Worm (Caenorhabditis elegans) whole organism, L4 larva: ENCODE data around the gene cpr-9.

Experiments used
- D1046.2 ChIP-seq: fragments of 200-800 bp; sonication (Bioruptor generic); IDR thresholded peaks from 2 replicates; pipeline ENCODE4 v1.3.6; 2022; ENCODE audit warnings: missing genetic modification characterization, missing compliant biosample characterization
- F10B5.3 ChIP-seq: sonication (generic microtip); optimal IDR thresholded peaks from 2 replicates; lab custom pipeline; 2016; ENCODE audit warnings: mild to moderate bottlenecking, missing genetic modification characterization, missing compliant biosample characterization
- F44E2.7 ChIP-seq: fragments of 200-800 bp; sonication (Bioruptor generic); IDR thresholded peaks from 2 replicates; pipeline ENCODE4 v2.1.2; 2022; ENCODE audit warnings: missing genetic modification characterization, missing compliant biosample characterization
- T20F7.1 ChIP-seq: fragments of 200-800 bp; sonication (Bioruptor generic); optimal IDR thresholded peaks from 2 replicates; lab custom pipeline; 2018; ENCODE audit warnings: mild to moderate bottlenecking, missing genetic modification characterization, missing compliant biosample characterization
- Y105C5A.15 ChIP-seq: fragments of 200-800 bp; sonication (Bioruptor generic); IDR thresholded peaks from 2 replicates; pipeline ENCODE4 v1.3.6; 2022; ENCODE audit warnings: missing genetic modification characterization, missing compliant biosample characterization
- Y5F2A.4 ChIP-seq: fragments of 200-800 bp; sonication (Bioruptor generic); optimal IDR thresholded peaks from 2 replicates; lab custom pipeline; 2018; ENCODE audit warnings: mild to moderate bottlenecking, missing genetic modification characterization, missing compliant biosample characterization
- ZK546.5 ChIP-seq, 2 experiments: sonication (generic microtip); optimal IDR thresholded peaks; 2 replicates each; lab custom pipeline; 2017; ENCODE audit warnings: missing biosample characterization in 2 of 2, missing genetic modification characterization in 2 of 2
- attf-4 ChIP-seq: sonication (generic microtip); optimal IDR thresholded peaks from 3 replicates; lab custom pipeline; 2017; ENCODE audit warnings: missing biosample characterization, missing genetic modification characterization
- ceh-28 ChIP-seq: fragments of 150-350 bp; optimal IDR thresholded peaks from 2 replicates; lab custom pipeline; 2014; ENCODE audit warnings: missing biosample characterization, missing genetic modification reagents, missing genetic modification characterization
- ceh-32 ChIP-seq: sonication (generic microtip); optimal IDR thresholded peaks from 2 replicates; lab custom pipeline; 2016; ENCODE audit warnings: mild to moderate bottlenecking, missing genetic modification characterization, missing compliant biosample characterization; ENCODE audit not compliant: poor library complexity
- ceh-44 ChIP-seq: fragments of 200-800 bp; sonication (Bioruptor generic); IDR thresholded peaks from 2 replicates; pipeline ENCODE4 v1.3.6; 2022; ENCODE audit warnings: missing genetic modification reagents, missing genetic modification characterization, missing compliant biosample characterization
- ceh-82 ChIP-seq: sonication (generic microtip); optimal IDR thresholded peaks from 2 replicates; lab custom pipeline; 2017; ENCODE audit warnings: missing biosample characterization, missing genetic modification characterization
- ces-1 ChIP-seq: fragments of 150-350 bp; sonication (generic microtip); optimal IDR thresholded peaks from 4 replicates; lab custom pipeline; 2014; ENCODE audit warnings: missing biosample characterization, missing genetic modification reagents, missing genetic modification characterization
- cey-2 ChIP-seq: sonication (generic microtip); optimal IDR thresholded peaks from 3 replicates; lab custom pipeline; 2017; ENCODE audit warnings: missing genetic modification characterization, mild to moderate bottlenecking, missing compliant biosample characterization, antibody characterized with exemption, borderline replicate concordance; ENCODE audit not compliant: insufficient read depth
- ctbp-1 ChIP-seq: fragments of 200-800 bp; sonication (Bioruptor generic); IDR thresholded peaks from 2 replicates; pipeline ENCODE4 v1.3.6; 2022; ENCODE audit warnings: missing genetic modification reagents, missing genetic modification characterization, missing compliant biosample characterization
- daf-12 ChIP-seq: fragments of 150-350 bp; optimal IDR thresholded peaks from 2 replicates; lab custom pipeline; 2014; ENCODE audit warnings: missing biosample characterization, missing genetic modification reagents, missing genetic modification characterization
- daf-16 ChIP-seq, 3 experiments: sonication (generic microtip); optimal IDR thresholded peaks; 2 replicates each; lab custom pipeline; 2016 to 2017; ENCODE audit warnings: missing genetic modification characterization in 3 of 3, missing genetic modification reagents in 3 of 3, mild to moderate bottlenecking in 2 of 3, missing compliant biosample characterization in 2 of 3, missing biosample characterization in 1 of 3, moderate library complexity in 1 of 3
- dmd-8 ChIP-seq: fragments of 200-800 bp; sonication (Bioruptor generic); IDR thresholded peaks from 2 replicates; pipeline ENCODE4 v1.3.6; 2022; ENCODE audit warnings: missing genetic modification characterization, missing compliant biosample characterization
- dpl-1 ChIP-seq: fragments of 150-350 bp; optimal IDR thresholded peaks from 2 replicates; lab custom pipeline; 2014; ENCODE audit warnings: missing biosample characterization, missing genetic modification reagents, missing genetic modification characterization
- egl-27 ChIP-seq: sonication (generic microtip); optimal IDR thresholded peaks from 3 replicates; lab custom pipeline; 2017; ENCODE audit warnings: missing biosample characterization, missing genetic modification reagents, missing genetic modification characterization
- hif-1 ChIP-seq, 2 experiments: sonication (generic microtip); optimal IDR thresholded peaks; 2 replicates each; lab custom pipeline; 2016 to 2017; ENCODE audit warnings: missing compliant biosample characterization in 2 of 2, missing genetic modification characterization in 2 of 2, missing genetic modification reagents in 2 of 2, missing genotype in 2 of 2, mild to moderate bottlenecking in 1 of 2
- hlh-11 ChIP-seq: fragments of 200-800 bp; sonication (Bioruptor generic); optimal IDR thresholded peaks from 2 replicates; lab custom pipeline; 2018; ENCODE audit warnings: mild to moderate bottlenecking, missing genetic modification characterization, missing compliant biosample characterization
- hlh-30 ChIP-seq: sonication (generic microtip); optimal IDR thresholded peaks from 2 replicates; lab custom pipeline; 2017; ENCODE audit warnings: antibody characterized with exemption, mild to moderate bottlenecking, missing genetic modification characterization, missing compliant biosample characterization; ENCODE audit not compliant: insufficient read depth
- hmg-1.1 ChIP-seq: fragments of 200-800 bp; sonication (Bioruptor generic); IDR thresholded peaks from 2 replicates; pipeline ENCODE4 v1.3.6; 2022; ENCODE audit warnings: missing genetic modification reagents, missing genetic modification characterization, missing compliant biosample characterization
- jun-1 ChIP-seq: fragments of 150-350 bp; optimal IDR thresholded peaks from 2 replicates; lab custom pipeline; 2014; ENCODE audit warnings: missing biosample characterization, missing genetic modification reagents, missing genetic modification characterization
- lin-1 ChIP-seq: fragments of 200-800 bp; sonication (Bioruptor generic); IDR thresholded peaks from 2 replicates; pipeline ENCODE4 v1.3.6; 2022; ENCODE audit warnings: missing genetic modification reagents, missing genetic modification characterization, missing compliant biosample characterization
- lin-13 ChIP-seq: fragments of 150-350 bp; optimal IDR thresholded peaks from 2 replicates; lab custom pipeline; 2014; ENCODE audit warnings: missing biosample characterization, missing genetic modification reagents, missing genetic modification characterization
- lin-38 ChIP-seq: fragments of 200-800 bp; sonication (Bioruptor generic); IDR thresholded peaks from 2 replicates; pipeline ENCODE4 v1.3.6; 2022; ENCODE audit warnings: missing genetic modification reagents, missing genetic modification characterization, missing compliant biosample characterization
- lir-3 ChIP-seq: sonication (generic microtip); optimal IDR thresholded peaks from 2 replicates; lab custom pipeline; 2016; ENCODE audit warnings: mild to moderate bottlenecking, missing genetic modification characterization, missing compliant biosample characterization
- lsy-2 ChIP-seq, 2 experiments: fragments of 150-350 bp in 1 of 2; sonication (generic microtip) in 1 of 2; optimal IDR thresholded peaks; 2 replicates each; lab custom pipeline; 2014 to 2017; ENCODE audit warnings: missing biosample characterization in 2 of 2, missing genetic modification characterization in 2 of 2
- madf-5 ChIP-seq, 2 experiments: fragments of 200-800 bp; sonication (Bioruptor generic); IDR thresholded peaks; 2 replicates each; pipeline ENCODE4 v1.3.6; 2022; ENCODE audit warnings: missing compliant biosample characterization in 2 of 2, missing genetic modification characterization in 2 of 2
- madf-9 ChIP-seq: fragments of 200-800 bp; sonication (Bioruptor generic); conservative IDR thresholded peaks from 2 replicates; pipeline ENCODE4 v1.3.6; 2022; ENCODE audit warnings: missing genetic modification reagents, missing genetic modification characterization, missing compliant biosample characterization
- mxl-2 ChIP-seq: fragments of 200-800 bp; sonication (Bioruptor generic); conservative IDR thresholded peaks from 2 replicates; pipeline ENCODE4 v1.3.6; 2022; ENCODE audit warnings: missing genetic modification reagents, missing genetic modification characterization, missing compliant biosample characterization
- nhr-10 ChIP-seq: fragments of 150-350 bp; optimal IDR thresholded peaks from 2 replicates; lab custom pipeline; 2014; ENCODE audit warnings: missing biosample characterization, missing genetic modification characterization
- nhr-102 ChIP-seq: sonication (generic microtip); optimal IDR thresholded peaks from 2 replicates; lab custom pipeline; 2016; ENCODE audit warnings: mild to moderate bottlenecking, missing genetic modification characterization, moderate library complexity, missing compliant biosample characterization
- nhr-111 ChIP-seq: fragments of 200-800 bp; sonication (Bioruptor generic); optimal IDR thresholded peaks from 2 replicates; lab custom pipeline; 2018; ENCODE audit warnings: mild to moderate bottlenecking, missing genetic modification characterization, missing compliant biosample characterization
- nhr-237 ChIP-seq: sonication (generic microtip); optimal IDR thresholded peaks from 2 replicates; lab custom pipeline; 2017; ENCODE audit warnings: missing biosample characterization, missing genetic modification characterization
- nhr-6 ChIP-seq: fragments of 150-350 bp; optimal IDR thresholded peaks from 2 replicates; lab custom pipeline; 2014; ENCODE audit warnings: missing biosample characterization, missing genetic modification characterization
- nhr-76 ChIP-seq: fragments of 150-350 bp; optimal IDR thresholded peaks from 2 replicates; lab custom pipeline; 2014; ENCODE audit warnings: missing biosample characterization, missing genetic modification characterization
- nhr-77 ChIP-seq: fragments of 150-350 bp; optimal IDR thresholded peaks from 2 replicates; lab custom pipeline; 2014; ENCODE audit warnings: missing biosample characterization, missing genetic modification characterization
- pqm-1 ChIP-seq: sonication (generic microtip); optimal IDR thresholded peaks from 2 replicates; lab custom pipeline; 2017; ENCODE audit warnings: missing biosample characterization, missing genetic modification characterization
- rbr-2 ChIP-seq: sonication (generic microtip); optimal IDR thresholded peaks from 2 replicates; lab custom pipeline; 2016; ENCODE audit warnings: missing genotype, missing genetic modification characterization, missing compliant biosample characterization
- skn-1 ChIP-seq: fragments of 150-350 bp; optimal IDR thresholded peaks from 2 replicates; lab custom pipeline; 2014; ENCODE audit warnings: missing biosample characterization, missing genetic modification characterization
- spr-1 ChIP-seq: sonication (generic microtip); optimal IDR thresholded peaks from 2 replicates; lab custom pipeline; 2016; ENCODE audit warnings: mild to moderate bottlenecking, missing genetic modification characterization, missing compliant biosample characterization
- spr-3 ChIP-seq: fragments of 200-800 bp; sonication (Bioruptor generic); optimal IDR thresholded peaks from 2 replicates; lab custom pipeline; 2018; ENCODE audit warnings: mild to moderate bottlenecking, missing genetic modification characterization, missing compliant biosample characterization
- unc-62 ChIP-seq, 3 experiments: fragments of 150-350 bp in 1 of 3; sonication (generic microtip); optimal IDR thresholded peaks in 2 of 3; peaks in 1 of 3; 1 replicate in 1 of 3; 2 replicates in 2 of 3; lab custom pipeline; 2014 to 2017; ENCODE audit warnings: missing biosample characterization in 3 of 3, missing genetic modification characterization in 3 of 3, missing genetic modification reagents in 3 of 3, missing genotype in 1 of 3
- vab-7 ChIP-seq: fragments of 200-800 bp; sonication (Bioruptor generic); IDR thresholded peaks from 2 replicates; pipeline ENCODE4 v1.3.6; 2022; ENCODE audit warnings: missing genetic modification reagents, missing genetic modification characterization, missing compliant biosample characterization
- zip-11 ChIP-seq: fragments of 200-800 bp; sonication (Bioruptor generic); IDR thresholded peaks from 2 replicates; pipeline ENCODE4 v1.3.6; 2022; ENCODE audit warnings: missing genetic modification characterization, missing compliant biosample characterization
- zip-2 ChIP-seq: fragments of 150-350 bp; optimal IDR thresholded peaks from 2 replicates; lab custom pipeline; 2014; ENCODE audit warnings: missing biosample characterization, missing genetic modification characterization
- ztf-7 ChIP-seq: fragments of 150-350 bp; optimal IDR thresholded peaks from 2 replicates; lab custom pipeline; 2014; ENCODE audit warnings: missing biosample characterization, missing genetic modification characterization

Gene cpr-9

DNA sequence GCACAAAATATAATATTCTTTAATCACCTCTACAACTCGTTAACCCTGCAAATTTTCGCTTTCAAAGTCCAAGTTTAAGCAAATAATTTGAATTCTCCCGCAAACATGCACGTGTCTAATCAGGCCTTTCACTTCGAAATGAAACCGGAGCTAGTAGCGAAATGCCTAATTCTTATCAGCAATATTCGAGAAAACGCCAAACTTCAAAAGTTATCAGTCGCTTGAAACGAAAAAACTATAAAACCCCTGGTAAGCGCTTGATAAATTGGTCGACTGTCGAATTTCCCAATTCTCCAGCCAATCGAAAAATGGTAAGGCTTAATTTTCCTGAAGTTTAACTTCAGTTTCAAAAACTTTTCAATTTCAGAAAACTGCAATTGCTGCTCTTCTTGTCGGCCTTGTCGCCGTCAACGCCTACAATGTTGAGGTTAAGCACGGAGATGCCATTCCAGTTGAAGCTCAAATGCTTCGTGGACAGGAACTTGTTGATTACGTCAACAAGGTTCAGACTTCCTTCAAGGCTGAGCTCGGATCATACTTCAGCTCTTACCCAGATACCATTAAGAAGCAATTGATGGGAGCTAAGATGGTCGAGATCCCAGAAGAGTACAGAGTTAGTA is at the start of gene cpr-9 (continued):
- TF ChIP-seq ces-1 (GFP tag; lab: Kevin White, UChicago) (no peak), lin-13 (GFP tag; lab: Kevin White, UChicago) (no peak), T20F7.1 (GFP tag; lab: Kevin White, UChicago) (no peak), daf-16 (GFP tag; optimal IDR thresholded peaks at IDR 0.05; lab: Kevin White, UChicago) (no peak), daf-16 (tag; optimal IDR thresholded peaks at IDR 0.05; lab: Kevin White, UChicago) (peak; percentile 65), hif-1 (tag; optimal IDR thresholded peaks at IDR 0.05; lab: Kevin White, UChicago) (no peak), vab-7 (no peak), egl-27 (tag; lab: Kevin White, UChicago) (no peak), madf-5 (GFP tag; IDR thresholded peaks at IDR 0.05; lab: Robert Waterston, UW) (no peak), ctbp-1 (no peak), spr-3 (no peak), ZK546.5 (tag; optimal IDR thresholded peaks at IDR 0.05; lab: Kevin White, UChicago) (no peak), cey-2 (tag; lab: Kevin White, UChicago) (no peak), daf-12 (tag; lab: Kevin White, UChicago) (no peak), lir-3 (no peak), hlh-30 (tag; lab: Kevin White, UChicago) (peak; percentile 19), ceh-82 (no peak), ztf-7 (tag; lab: Kevin White, UChicago) (no peak), jun-1 (tag; lab: Kevin White, UChicago) (no peak), mxl-2 (GFP tag; lab: Robert Waterston, UW) (no peak), F10B5.3 (tag; lab: Kevin White, UChicago) (no peak), madf-9 (no peak), pqm-1 (tag; lab: Kevin White, UChicago) (peak; percentile 50), hmg-1.1 (GFP tag; lab: Robert Waterston, UW) (no peak), nhr-237 (no peak), Y5F2A.4 (GFP tag; lab: Kevin White, UChicago) (no peak), ceh-44 (GFP tag; lab: Robert Waterston, UW) (no peak), ceh-28 (tag; lab: Kevin White, UChicago) (no peak), nhr-10 (tag; lab: Kevin White, UChicago) (no peak), hlh-11 (tag; lab: Kevin White, UChicago) (peak; percentile 41), attf-4 (tag; lab: Kevin White, UChicago) (no peak), spr-1 (tag; lab: Kevin White, UChicago) (no peak), nhr-111 (no peak), dmd-8 (GFP tag; lab: Robert Waterston, UW) (no peak), lin-1 (GFP tag; lab: Robert Waterston, UW) (no peak), nhr-102 (no peak), dpl-1 (GFP tag; lab: Kevin White, UChicago) (no peak), unc-62 (GFP tag; optimal IDR thresholded peaks at IDR 0.05 in 1 of 2; lab: Kevin White, UChicago) (no peak), unc-62 (tag; optimal IDR thresholded peaks at IDR 0.05; lab: Kevin White, UChicago) (no peak), skn-1 (no peak), nhr-76 (tag; lab: Kevin White, UChicago) (no peak), rbr-2 (tag; lab: Kevin White, UChicago) (no peak), F44E2.7 (GFP tag; lab: Robert Waterston, UW) (no peak), lsy-2 (tag; optimal IDR thresholded peaks at IDR 0.05; lab: Kevin White, UChicago) (peak in 1 of 2 experiments; percentile 20), Y105C5A.15 (no peak), zip-2 (tag; lab: Kevin White, UChicago) (no peak), ceh-32 (no peak), lin-38 (no peak), nhr-77 (no peak), D1046.2 (GFP tag; lab: Robert Waterston, UW) (no peak), nhr-6 (tag; lab: Kevin White, UChicago) (peak; percentile 28), zip-11 (GFP tag; lab: Robert Waterston, UW) (no peak)
